Fruit fly (Drosophila melanogaster): ENCODE measurements around the gene CG7829.
A peak's percentile ranks its signal among the peaks of the same experiment; 100 is the strongest.

CG7829 gene

dm6 chr3R:29782367-29782766 is 35.2 kb downstream of the CG7829 start (continued):
- no peak for TF ChIP-seq Stat92E (GFP tag; optimal IDR thresholded peaks at IDR 0.05)
- TF ChIP-seq HmgZ (tag; optimal IDR thresholded peaks at IDR 0.05), result peak; percentile 26
- TF ChIP-seq tna (GFP tag; IDR thresholded peaks at IDR 0.05; ENCODE audit: partially characterized antibody), result peak; percentile 56; the same call in 1 of the 2 replicates
- TF ChIP-seq pan (optimal IDR thresholded peaks at IDR 0.05), result no peak
- peak in 1 of 2 experiments; percentile 26 for TF ChIP-seq pan (GFP tag; optimal IDR thresholded peaks at IDR 0.05 in 1 of 2, IDR thresholded peaks at IDR 0.05 in 1 of 2)
- peak; percentile 63 for TF ChIP-seq CG13287 (GFP tag; IDR thresholded peaks at IDR 0.05; ENCODE audit: partially characterized antibody)
- TF ChIP-seq Atf3 (GFP tag; optimal IDR thresholded peaks at IDR 0.05), result peak; percentile 55
- no peak for TF ChIP-seq Lim3 (GFP tag; IDR thresholded peaks at IDR 0.05)
- TF ChIP-seq CG17359 (tag; optimal IDR thresholded peaks at IDR 0.05), result peak; percentile 8
- TF ChIP-seq pnt (GFP tag; optimal IDR thresholded peaks at IDR 0.05), result no peak
- TF ChIP-seq nom (GFP tag; optimal IDR thresholded peaks at IDR 0.05), result peak; percentile 80
- peak; percentile 19; the same call in 1 of the 2 replicates for TF ChIP-seq Rfx (GFP tag; IDR thresholded peaks at IDR 0.05)
- no peak for TF ChIP-seq CG2116 (GFP tag; optimal IDR thresholded peaks at IDR 0.05)
- TF ChIP-seq CG6254 (GFP tag; optimal IDR thresholded peaks at IDR 0.05), result peak; percentile 10
- no peak for TF ChIP-seq CG14014 (GFP tag; IDR thresholded peaks at IDR 0.05)
- peak; percentile 12 for TF ChIP-seq CG1233 (GFP tag; optimal IDR thresholded peaks at IDR 0.05)
- TF ChIP-seq Fer1 (GFP tag; optimal IDR thresholded peaks at IDR 0.05), result peak; percentile 60
- TF ChIP-seq ken (GFP tag; IDR thresholded peaks at IDR 0.05), result 0 out of 3 replicates have a peak, but pooled peaks have one; percentile 36
- TF ChIP-seq CG8388 (GFP tag; optimal IDR thresholded peaks at IDR 0.05), result no peak
- TF ChIP-seq zfh2 (GFP tag; optimal IDR thresholded peaks at IDR 0.05), result no peak
- TF ChIP-seq Med (GFP tag), result peak; percentile 64
- peak; percentile 51; the same call in 1 of the 3 replicates for TF ChIP-seq zen2 (GFP tag; IDR thresholded peaks at IDR 0.05; ENCODE audit: partially characterized antibody)
- TF ChIP-seq lab (GFP tag; optimal IDR thresholded peaks at IDR 0.05), result peak; percentile 65
- TF ChIP-seq CG10959 (GFP tag; IDR thresholded peaks at IDR 0.05), result no peak
- TF ChIP-seq Nf-YA (GFP tag; IDR thresholded peaks at IDR 0.05), result 0 out of 2 replicates have a peak, but pooled peaks have one; percentile 14
- peak; percentile 36 for TF ChIP-seq Side (GFP tag; optimal IDR thresholded peaks at IDR 0.05)
- TF ChIP-seq CG11504 (tag; optimal IDR thresholded peaks at IDR 0.05), result peak; percentile 25
- TF ChIP-seq salm (tag; optimal IDR thresholded peaks at IDR 0.05), result no peak
- no peak for TF ChIP-seq Max (GFP tag; optimal IDR thresholded peaks at IDR 0.05)
- peak in 1 of 2 experiments; percentile 26 for TF ChIP-seq dpn (GFP tag; optimal IDR thresholded peaks at IDR 0.05)
- TF ChIP-seq Oaz (GFP tag; IDR thresholded peaks at IDR 0.05), result no peak
- TF ChIP-seq CG6854 (GFP tag; optimal IDR thresholded peaks at IDR 0.05), result peak; percentile 20
- peak; percentile 50; the same call in 1 of the 2 replicates for TF ChIP-seq Adf1 (GFP tag; IDR thresholded peaks at IDR 0.05)
- TF ChIP-seq CG14441 (GFP tag; IDR thresholded peaks at IDR 0.05), result no peak
- TF ChIP-seq CG31365 (tag; optimal IDR thresholded peaks at IDR 0.05), result peak; percentile 41
- TF ChIP-seq cg (GFP tag; optimal IDR thresholded peaks at IDR 0.05), result peak; percentile 42
- no peak for TF ChIP-seq CG11723 (GFP tag; optimal IDR thresholded peaks at IDR 0.05)
- TF ChIP-seq CG17385 (GFP tag; optimal IDR thresholded peaks at IDR 0.05), result peak; percentile 39
- TF ChIP-seq CG12299 (tag; optimal IDR thresholded peaks at IDR 0.05), result no peak
- TF ChIP-seq CTCF (GFP tag; optimal IDR thresholded peaks at IDR 0.05), result no peak
- no peak for TF ChIP-seq tin (GFP tag; optimal IDR thresholded peaks at IDR 0.05)
- TF ChIP-seq bbx (GFP tag; IDR thresholded peaks at IDR 0.05; ENCODE audit: partially characterized antibody), result peak; percentile 67
- TF ChIP-seq croc (GFP tag; conservative IDR thresholded peaks at IDR 0.05), result no peak
- peak; percentile 98 for TF ChIP-seq z (GFP tag; IDR thresholded peaks at IDR 0.05)
- peak; percentile 57; the same call in 1 of the 2 replicates for TF ChIP-seq CG32532 (GFP tag; IDR thresholded peaks at IDR 0.05)
- no peak for TF ChIP-seq pum (GFP tag; optimal IDR thresholded peaks at IDR 0.05)
- no peak for TF ChIP-seq sug (tag; optimal IDR thresholded peaks at IDR 0.05)
- TF ChIP-seq sqz (GFP tag; optimal IDR thresholded peaks at IDR 0.05), result peak; percentile 66
- no peak for TF ChIP-seq CG2875 (GFP tag; optimal IDR thresholded peaks at IDR 0.05)
- peak; percentile 81; the same call in 1 of the 2 replicates for TF ChIP-seq CG42726 (GFP tag; IDR thresholded peaks at IDR 0.05; ENCODE audit: partially characterized antibody)

All from whole organism, embryonic.